Worm (Caenorhabditis elegans) whole organism, late embryonic: ENCODE measurements around the gene sul-3.

Experiments
- C08G9.2 ChIP-seq: sonication (generic microtip); optimal IDR thresholded peaks from 2 replicates; lab custom pipeline; 2016; ENCODE audit warnings: mild to moderate bottlenecking, missing genetic modification characterization, moderate library complexity, missing compliant biosample characterization
- K02D7.2 ChIP-seq: sonication (generic microtip); optimal IDR thresholded peaks from 2 replicates; lab custom pipeline; 2017; ENCODE audit warnings: mild to moderate bottlenecking, missing genetic modification characterization, missing compliant biosample characterization
- K09A11.1 ChIP-seq: sonication (generic microtip); optimal IDR thresholded peaks from 2 replicates; lab custom pipeline; 2017; ENCODE audit warnings: antibody characterized with exemption, mild to moderate bottlenecking, missing genetic modification characterization, missing compliant biosample characterization; ENCODE audit not compliant: insufficient read depth
- ama-1 ChIP-seq: fragments of 150-350 bp; optimal IDR thresholded peaks from 2 replicates; lab custom pipeline; 2014
- ceh-18 ChIP-seq: sonication (generic microtip); optimal IDR thresholded peaks from 2 replicates; lab custom pipeline; 2016; ENCODE audit warnings: missing genetic modification characterization, missing compliant biosample characterization
- ceh-19 ChIP-seq: fragments of 200-800 bp; sonication (Bioruptor generic); optimal IDR thresholded peaks from 2 replicates; lab custom pipeline; 2018; ENCODE audit warnings: mild to moderate bottlenecking, missing genetic modification characterization, missing compliant biosample characterization
- ceh-2 ChIP-seq: sonication (generic microtip); optimal IDR thresholded peaks from 2 replicates; lab custom pipeline; 2016; ENCODE audit warnings: missing genotype, missing genetic modification characterization, missing compliant biosample characterization
- ceh-22 ChIP-seq: sonication (generic microtip); optimal IDR thresholded peaks from 2 replicates; lab custom pipeline; 2017; ENCODE audit warnings: missing biosample characterization, missing genetic modification characterization
- ceh-24 ChIP-seq: sonication (generic microtip); optimal IDR thresholded peaks from 2 replicates; lab custom pipeline; 2016; ENCODE audit warnings: mild to moderate bottlenecking, missing genetic modification characterization, missing compliant biosample characterization
- ceh-31 ChIP-seq: sonication (generic microtip); optimal IDR thresholded peaks from 2 replicates; lab custom pipeline; 2016; ENCODE audit warnings: missing genetic modification characterization, missing compliant biosample characterization
- ceh-6 ChIP-seq: fragments of 200-800 bp; sonication (Bioruptor generic); optimal IDR thresholded peaks from 2 replicates; lab custom pipeline; 2018; ENCODE audit warnings: mild to moderate bottlenecking, missing genetic modification characterization, missing compliant biosample characterization
- ceh-9 ChIP-seq: sonication (generic microtip); optimal IDR thresholded peaks from 2 replicates; lab custom pipeline; 2016; ENCODE audit warnings: mild to moderate bottlenecking, missing genetic modification characterization, inconsistent platforms, missing compliant biosample characterization
- dmd-4 ChIP-seq: sonication (generic microtip); optimal IDR thresholded peaks from 2 replicates; lab custom pipeline; 2016; ENCODE audit warnings: borderline replicate concordance, missing genetic modification characterization, missing compliant biosample characterization
- dve-1 ChIP-seq: sonication (generic microtip); optimal IDR thresholded peaks from 2 replicates; lab custom pipeline; 2017; ENCODE audit warnings: antibody characterized with exemption, mild to moderate bottlenecking, missing genetic modification characterization, missing compliant biosample characterization
- elt-2 ChIP-seq: sonication (generic microtip); optimal IDR thresholded peaks from 2 replicates; lab custom pipeline; 2016; ENCODE audit warnings: missing genetic modification reagents, missing genetic modification characterization, missing compliant biosample characterization
- elt-4 ChIP-seq: sonication (generic microtip); optimal IDR thresholded peaks from 2 replicates; lab custom pipeline; 2016; ENCODE audit warnings: missing genetic modification characterization, missing compliant biosample characterization
- ets-4 ChIP-seq: sonication (generic microtip); optimal IDR thresholded peaks from 2 replicates; lab custom pipeline; 2016; ENCODE audit warnings: missing genetic modification characterization, missing compliant biosample characterization
- eyg-1 ChIP-seq: sonication (generic microtip); optimal IDR thresholded peaks from 2 replicates; lab custom pipeline; 2016; ENCODE audit warnings: missing genotype, missing genetic modification characterization, missing compliant biosample characterization
- fax-1 ChIP-seq: sonication (generic microtip); optimal IDR thresholded peaks from 2 replicates; lab custom pipeline; 2016; ENCODE audit warnings: missing genotype, missing genetic modification characterization, missing compliant biosample characterization
- hlh-13 ChIP-seq: fragments of 200-800 bp; sonication (Bioruptor generic); optimal IDR thresholded peaks from 2 replicates; lab custom pipeline; 2018; ENCODE audit warnings: mild to moderate bottlenecking, missing genetic modification characterization, missing compliant biosample characterization
- hlh-30 ChIP-seq: sonication (generic microtip); optimal IDR thresholded peaks from 2 replicates; lab custom pipeline; 2017; ENCODE audit warnings: antibody characterized with exemption, missing genetic modification characterization, missing compliant biosample characterization; ENCODE audit not compliant: insufficient read depth
- nhr-232 ChIP-seq: sonication (generic microtip); optimal IDR thresholded peaks from 2 replicates; lab custom pipeline; 2016; ENCODE audit warnings: missing genetic modification characterization, missing compliant biosample characterization
- npax-4 ChIP-seq: sonication (generic microtip); optimal IDR thresholded peaks from 2 replicates; lab custom pipeline; 2016; ENCODE audit warnings: missing genetic modification characterization, missing compliant biosample characterization
- odd-2 ChIP-seq: sonication (generic microtip); optimal IDR thresholded peaks from 2 replicates; lab custom pipeline; 2017; ENCODE audit warnings: antibody characterized with exemption, mild to moderate bottlenecking, missing genetic modification characterization, missing compliant biosample characterization
- pha-2 ChIP-seq: sonication (generic microtip); optimal IDR thresholded peaks from 2 replicates; lab custom pipeline; 2017; ENCODE audit warnings: mild to moderate bottlenecking, missing genetic modification characterization, missing compliant biosample characterization
- pha-4 ChIP-seq: fragments of 150-350 bp; optimal IDR thresholded peaks from 2 replicates; lab custom pipeline; 2018; ENCODE audit warnings: missing biosample characterization, missing genetic modification reagents, missing genetic modification characterization
- pros-1 ChIP-seq: fragments of 150-350 bp; optimal IDR thresholded peaks from 2 replicates; lab custom pipeline; 2014; ENCODE audit warnings: missing biosample characterization, missing genetic modification reagents, missing genetic modification characterization
- sdc-2 ChIP-seq: sonication (generic microtip); optimal IDR thresholded peaks from 2 replicates; lab custom pipeline; 2016; ENCODE audit warnings: missing genotype, missing genetic modification characterization, missing compliant biosample characterization
- sox-2 ChIP-seq: fragments of 200-800 bp; sonication (Bioruptor generic); IDR thresholded peaks from 2 replicates; pipeline ENCODE4 v1.3.6; 2022; ENCODE audit warnings: missing genetic modification reagents, missing genetic modification characterization, missing compliant biosample characterization
- sox-4 ChIP-seq: sonication (generic microtip); optimal IDR thresholded peaks from 2 replicates; lab custom pipeline; 2017; ENCODE audit warnings: mild to moderate bottlenecking, missing genetic modification characterization, inconsistent platforms, missing compliant biosample characterization
- tbx-2 ChIP-seq: sonication (generic microtip); optimal IDR thresholded peaks from 2 replicates; lab custom pipeline; 2016; ENCODE audit warnings: missing genetic modification characterization, missing compliant biosample characterization
- tbx-7 ChIP-seq: sonication (generic microtip); optimal IDR thresholded peaks from 2 replicates; lab custom pipeline; 2016; ENCODE audit warnings: missing genotype, missing genetic modification characterization, missing compliant biosample characterization
- ttx-3 ChIP-seq: sonication (generic microtip); optimal IDR thresholded peaks from 2 replicates; lab custom pipeline; 2016; ENCODE audit warnings: missing genetic modification reagents, missing genetic modification characterization, missing compliant biosample characterization
- unc-3 ChIP-seq, 2 experiments: fragments of 200-800 bp in 1 of 2; sonication (Bioruptor generic) in 1 of 2; sonication (generic microtip) in 1 of 2; conservative IDR thresholded peaks in 1 of 2; optimal IDR thresholded peaks in 1 of 2; 2 replicates each; pipeline versions ENCODE4 v1.3.6 to Lab custom; 2016 to 2022; ENCODE audit warnings: missing compliant biosample characterization in 2 of 2, missing genetic modification characterization in 2 of 2, missing genetic modification reagents in 1 of 2
- unc-42 ChIP-seq: sonication (generic microtip); optimal IDR thresholded peaks from 2 replicates; lab custom pipeline; 2016; ENCODE audit warnings: missing genotype, missing genetic modification characterization, missing compliant biosample characterization
- unc-86 ChIP-seq: sonication (generic microtip); optimal IDR thresholded peaks from 2 replicates; lab custom pipeline; 2016; ENCODE audit warnings: missing genetic modification characterization, missing compliant biosample characterization
- ztf-16 ChIP-seq: sonication (generic microtip); optimal IDR thresholded peaks from 2 replicates; lab custom pipeline; 2017; ENCODE audit warnings: missing genetic modification characterization, missing compliant biosample characterization

Gene sul-3

DNA sequence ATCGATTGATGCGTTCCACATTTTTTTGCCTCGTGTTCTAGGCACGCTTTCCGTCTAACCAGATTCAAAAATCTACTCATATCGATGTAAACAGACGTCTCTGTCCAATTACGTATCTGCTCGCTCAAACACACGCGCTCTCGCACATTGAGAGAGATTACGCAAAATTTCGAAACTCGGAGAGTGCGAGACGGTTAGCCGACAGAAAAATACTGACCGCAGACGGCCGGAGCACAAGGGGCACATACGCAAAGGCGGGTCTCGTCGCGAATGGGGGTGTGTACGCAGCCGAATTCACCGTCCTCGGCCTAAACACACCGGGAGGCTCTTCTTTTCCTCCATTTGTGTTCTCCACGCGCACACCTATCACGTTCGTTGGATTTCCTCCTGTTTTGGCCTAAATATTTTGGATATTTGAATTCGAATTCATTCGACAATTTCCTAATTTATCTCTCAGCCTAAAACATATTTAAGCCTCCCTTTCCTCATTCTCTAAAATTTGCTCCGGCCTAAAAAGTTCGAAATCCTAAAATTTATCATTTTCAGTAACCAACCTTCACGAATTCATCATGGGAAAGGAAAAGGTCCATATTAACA lies 10.8 kb downstream of the sul-3 start, which contains the start of gene eef-1A.2 (continued):
- TF ChIP-seq tbx-2 (tag; lab: Kevin White, UChicago) (peak; percentile 87), elt-2 (peak; percentile 79), sdc-2 (tag; lab: Kevin White, UChicago) (peak; percentile 80), K09A11.1 (tag; lab: Kevin White, UChicago) (peak; percentile 40), unc-86 (tag; lab: Kevin White, UChicago) (peak; percentile 12), pros-1 (tag; lab: Kevin White, UChicago) (peak; percentile 38), ama-1 (no peak), npax-4 (no peak), ceh-19 (GFP tag; lab: Kevin White, UChicago) (no peak), pha-4 (no peak), dve-1 (tag; lab: Kevin White, UChicago) (peak; percentile 80), pha-2 (tag; lab: Kevin White, UChicago) (peak; percentile 45), ttx-3 (tag; lab: Kevin White, UChicago) (no peak), ceh-22 (peak; percentile 57), tbx-7 (tag; lab: Kevin White, UChicago) (peak; percentile 48), sox-2 (GFP tag; lab: Robert Waterston, UW) (no peak), ceh-2 (tag; lab: Kevin White, UChicago) (peak; percentile 29)

- TF ChIP-seq ceh-24 (tag; lab: Kevin White, UChicago) (no peak), nhr-232 (tag; lab: Kevin White, UChicago) (no peak), ceh-6 (GFP tag; lab: Kevin White, UChicago) (no peak), dmd-4 (no peak), eyg-1 (tag; lab: Kevin White, UChicago) (no peak), elt-4 (no peak), ceh-9 (no peak), ets-4 (tag; lab: Kevin White, UChicago) (no peak), unc-3 (GFP tag; conservative IDR thresholded peaks at IDR 0.05; lab: Robert Waterston, UW) (no peak), unc-3 (tag; optimal IDR thresholded peaks at IDR 0.05; lab: Kevin White, UChicago) (no peak), unc-42 (no peak), odd-2 (tag; lab: Kevin White, UChicago) (no peak)
These were observed 16.5 kb downstream of the sul-3 start for ce11 chrX:7817555-7817954.

ce11 chrX:7816434-7816974 lies 17.5 kb downstream of the sul-3 start, which contains the start of the genes sek-1 and R03G5.6:
TSS of gene sek-1 (plus strand) at chrX:7816734.
TSS of gene R03G5.6 (minus strand) at chrX:7816924.
- TF ChIP-seq C08G9.2 (tag; lab: Kevin White, UChicago) = no peak
- TF ChIP-seq ceh-31 (tag; lab: Kevin White, UChicago) = no peak

ce11 chrX:7815230-7815629 lies 18.8 kb downstream of the sul-3 start:
- TF ChIP-seq ceh-31 (tag; lab: Kevin White, UChicago) (no peak), pha-4 (no peak), ceh-18 (no peak), C08G9.2 (tag; lab: Kevin White, UChicago) (no peak), npax-4 (no peak), ceh-19 (GFP tag; lab: Kevin White, UChicago) (no peak), hlh-30 (tag; lab: Kevin White, UChicago) (no peak), pha-2 (tag; lab: Kevin White, UChicago) (no peak), unc-3 (GFP tag; conservative IDR thresholded peaks at IDR 0.05; lab: Robert Waterston, UW) (no peak), unc-3 (tag; optimal IDR thresholded peaks at IDR 0.05; lab: Kevin White, UChicago) (no peak), ceh-9 (no peak), hlh-13 (GFP tag; lab: Kevin White, UChicago) (no peak), ama-1 (no peak), ztf-16 (tag; lab: Kevin White, UChicago) (no peak), sox-4 (tag; lab: Kevin White, UChicago) (no peak), tbx-2 (tag; lab: Kevin White, UChicago) (no peak), fax-1 (no peak), K02D7.2 (tag; lab: Kevin White, UChicago) (no peak), unc-42 (no peak)
